Worm (Caenorhabditis elegans): ENCODE data around the gene Y38H6C.25.

DNA sequence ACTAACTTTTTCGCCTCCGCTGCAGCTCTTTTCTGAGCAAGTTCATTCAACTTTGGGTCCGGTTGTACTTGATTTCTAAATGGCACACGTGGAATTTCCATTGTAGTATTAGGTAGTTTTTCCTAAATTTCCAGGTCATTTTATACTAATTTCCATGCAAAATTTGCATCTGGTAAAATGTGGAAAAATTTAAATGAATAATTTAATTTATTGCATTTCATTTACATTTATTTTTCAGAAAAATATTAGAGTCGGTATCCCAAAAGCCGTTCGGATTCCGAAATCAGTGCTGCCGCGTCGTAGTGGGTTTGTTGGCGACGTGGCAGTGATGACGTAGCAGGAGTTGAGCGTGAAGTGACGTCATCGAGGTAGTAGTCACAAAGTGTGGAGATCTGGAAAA, 28.0 kb downstream of the Y38H6C.25 start, which contains the start of gene Y38H6C.18:
- TF ChIP-seq cog-1 (tag; optimal IDR thresholded peaks at IDR 0.05), result no peak
- TF ChIP-seq flt-1 (GFP tag; IDR thresholded peaks at IDR 0.05), result no peak
- no peak for TF ChIP-seq tab-1 (GFP tag; IDR thresholded peaks at IDR 0.05)
